Worm (Caenorhabditis elegans) whole organism, L1 larva: ENCODE results near the gene math-33.

Source experiments
- C16A3.4 ChIP-seq: fragments of 150-350 bp; optimal IDR thresholded peaks from 2 replicates; lab custom pipeline; 2014; ENCODE audit warnings: missing biosample characterization, missing genetic modification characterization
- Y116A8C.19 ChIP-seq: sonication (generic microtip); optimal IDR thresholded peaks from 2 replicates; lab custom pipeline; 2016; ENCODE audit warnings: missing compliant biosample characterization, missing genetic modification characterization, borderline replicate concordance
- aha-1 ChIP-seq: fragments of 150-350 bp; optimal IDR thresholded peaks from 2 replicates; lab custom pipeline; 2014; ENCODE audit warnings: missing biosample characterization, missing genetic modification characterization
- alr-1 ChIP-seq: fragments of 200-800 bp; sonication (Bioruptor generic); optimal IDR thresholded peaks from 2 replicates; lab custom pipeline; 2018; ENCODE audit warnings: borderline replicate concordance, mild to moderate bottlenecking, missing genetic modification characterization, missing compliant biosample characterization
- aly-2 ChIP-seq: fragments of 150-350 bp; optimal IDR thresholded peaks from 2 replicates; lab custom pipeline; 2014; ENCODE audit warnings: missing biosample characterization, missing genetic modification characterization
- ceh-63 ChIP-seq: fragments of 200-800 bp; sonication (Bioruptor generic); optimal IDR thresholded peaks from 2 replicates; lab custom pipeline; 2018; ENCODE audit warnings: mild to moderate bottlenecking, missing genetic modification characterization, missing compliant biosample characterization
- ceh-8 ChIP-seq: fragments of 200-800 bp; sonication (Bioruptor generic); optimal IDR thresholded peaks from 2 replicates; lab custom pipeline; 2018; ENCODE audit warnings: mild to moderate bottlenecking, missing genetic modification characterization, moderate library complexity, missing compliant biosample characterization
- ceh-82 ChIP-seq, 3 experiments: fragments of 150-350 bp in 1 of 3; sonication (generic microtip) in 2 of 3; optimal IDR thresholded peaks; 2 replicates each; lab custom pipeline; 2014 to 2017; ENCODE audit warnings: missing biosample characterization in 3 of 3, missing genetic modification characterization in 3 of 3
- ces-1 ChIP-seq: fragments of 150-350 bp; optimal IDR thresholded peaks from 2 replicates; lab custom pipeline; 2014; ENCODE audit warnings: missing biosample characterization, missing genetic modification reagents, missing genetic modification characterization
- dpl-1 ChIP-seq, 3 experiments: fragments of 150-350 bp in 2 of 3; sonication (generic microtip) in 1 of 3; optimal IDR thresholded peaks; 2 replicates each; lab custom pipeline; 2014 to 2017; ENCODE audit warnings: missing biosample characterization in 3 of 3, missing genetic modification characterization in 3 of 3, missing genetic modification reagents in 3 of 3
- efl-1 ChIP-seq, 4 experiments: fragments of 150-350 bp; optimal IDR thresholded peaks in 3 of 4; peaks in 1 of 4; 1 replicate in 1 of 4; 2 replicates in 3 of 4; lab custom pipeline; 2014; ENCODE audit warnings: missing biosample characterization in 2 of 4, missing genetic modification characterization in 2 of 4, missing genetic modification reagents in 2 of 4
- elt-2 ChIP-seq: sonication (generic microtip); optimal IDR thresholded peaks from 2 replicates; lab custom pipeline; 2016; ENCODE audit warnings: missing genetic modification characterization, mild to moderate bottlenecking, inconsistent platforms, missing compliant biosample characterization, missing genetic modification reagents
- elt-3 ChIP-seq, 6 experiments: fragments of 150-350 bp in 1 of 6; sonication (generic microtip); optimal IDR thresholded peaks; 2 replicates each; lab custom pipeline; 2017 to 2018; ENCODE audit warnings: missing biosample characterization in 6 of 6, missing genetic modification characterization in 6 of 6, inconsistent platforms in 1 of 6
- fkh-10 ChIP-seq: sonication (generic microtip); optimal IDR thresholded peaks from 2 replicates; lab custom pipeline; 2017; ENCODE audit warnings: missing biosample characterization, missing genetic modification reagents, missing genetic modification characterization
- fkh-4 ChIP-seq: sonication (generic microtip); optimal IDR thresholded peaks from 2 replicates; lab custom pipeline; 2016; ENCODE audit warnings: missing compliant biosample characterization, missing genetic modification characterization, borderline replicate concordance
- fkh-8 ChIP-seq: sonication (generic microtip); optimal IDR thresholded peaks from 2 replicates; lab custom pipeline; 2016; ENCODE audit warnings: mild to moderate bottlenecking, missing genetic modification characterization, missing compliant biosample characterization
- fos-1 ChIP-seq: fragments of 150-350 bp; optimal IDR thresholded peaks from 2 replicates; lab custom pipeline; 2014; ENCODE audit warnings: missing biosample characterization, missing genetic modification characterization
- grh-1 ChIP-seq: fragments of 200-800 bp; sonication (Bioruptor generic); IDR thresholded peaks from 2 replicates; pipeline ENCODE4 v1.3.6; 2022; ENCODE audit warnings: missing genetic modification reagents, missing genetic modification characterization, missing compliant biosample characterization
- hlh-17 ChIP-seq: fragments of 200-800 bp; sonication (Bioruptor generic); optimal IDR thresholded peaks from 2 replicates; lab custom pipeline; 2018; ENCODE audit warnings: missing genetic modification characterization, mild to moderate bottlenecking, missing compliant biosample characterization, moderate library complexity, borderline replicate concordance
- hlh-4 ChIP-seq: sonication (generic microtip); optimal IDR thresholded peaks from 2 replicates; lab custom pipeline; 2016; ENCODE audit warnings: mild to moderate bottlenecking, missing genetic modification characterization, missing compliant biosample characterization
- hpl-2 ChIP-seq: fragments of 150-350 bp; optimal IDR thresholded peaks from 2 replicates; lab custom pipeline; 2014; ENCODE audit warnings: missing biosample characterization, missing genetic modification reagents, missing genetic modification characterization
- irx-1 ChIP-seq: sonication (generic microtip); optimal IDR thresholded peaks from 2 replicates; lab custom pipeline; 2016; ENCODE audit warnings: missing genetic modification characterization, missing compliant biosample characterization
- isw-1 ChIP-seq: fragments of 200-800 bp; sonication (Bioruptor generic); IDR thresholded peaks from 2 replicates; pipeline ENCODE4 v1.3.6; 2022; ENCODE audit warnings: missing genetic modification characterization, missing compliant biosample characterization
- lin-15B ChIP-seq: fragments of 150-350 bp; sonication (generic microtip); optimal IDR thresholded peaks from 3 replicates; lab custom pipeline; 2014; ENCODE audit warnings: missing biosample characterization, missing genetic modification characterization
- lin-35 ChIP-seq, 2 experiments: fragments of 150-350 bp; optimal IDR thresholded peaks; 2 replicates each; lab custom pipeline; 2014; ENCODE audit warnings: missing biosample characterization in 2 of 2, missing genetic modification characterization in 2 of 2, missing genetic modification reagents in 2 of 2
- lir-3 ChIP-seq: sonication (generic microtip); optimal IDR thresholded peaks from 2 replicates; lab custom pipeline; 2016; ENCODE audit warnings: mild to moderate bottlenecking, missing genetic modification characterization, moderate library complexity, missing compliant biosample characterization; ENCODE audit not compliant: poor library complexity
- mdl-1 ChIP-seq, 2 experiments: fragments of 150-350 bp; optimal IDR thresholded peaks; 2 replicates each; lab custom pipeline; 2014 to 2017; ENCODE audit warnings: missing biosample characterization in 2 of 2, missing genetic modification characterization in 2 of 2, inconsistent platforms in 1 of 2
- mep-1 ChIP-seq: fragments of 150-350 bp; optimal IDR thresholded peaks from 2 replicates; lab custom pipeline; 2014; ENCODE audit warnings: missing biosample characterization, missing genetic modification characterization
- nhr-11 ChIP-seq: fragments of 150-350 bp; optimal IDR thresholded peaks from 2 replicates; lab custom pipeline; 2014; ENCODE audit warnings: missing biosample characterization, missing genetic modification characterization
- nhr-12 ChIP-seq: sonication (generic microtip); optimal IDR thresholded peaks from 2 replicates; lab custom pipeline; 2017; ENCODE audit warnings: missing biosample characterization, missing genetic modification characterization
- nhr-19 ChIP-seq: fragments of 200-800 bp; sonication (Bioruptor generic); conservative IDR thresholded peaks from 2 replicates; pipeline ENCODE4 v1.3.6; 2022; ENCODE audit warnings: missing genetic modification characterization, missing compliant biosample characterization
- nhr-28 ChIP-seq: fragments of 150-350 bp; optimal IDR thresholded peaks from 2 replicates; lab custom pipeline; 2014; ENCODE audit warnings: missing biosample characterization, missing genetic modification characterization
- nhr-71 ChIP-seq: sonication (generic microtip); optimal IDR thresholded peaks from 2 replicates; lab custom pipeline; 2016; ENCODE audit warnings: mild to moderate bottlenecking, missing genetic modification characterization, moderate library complexity, missing compliant biosample characterization
- nhr-76 ChIP-seq: sonication (generic microtip); optimal IDR thresholded peaks from 2 replicates; lab custom pipeline; 2017; ENCODE audit warnings: missing biosample characterization, missing genetic modification characterization
- nhr-77 ChIP-seq: fragments of 150-350 bp; optimal IDR thresholded peaks from 2 replicates; lab custom pipeline; 2014; ENCODE audit warnings: missing biosample characterization, missing genetic modification characterization
- nhr-84 ChIP-seq: sonication (generic microtip); optimal IDR thresholded peaks from 2 replicates; lab custom pipeline; 2017; ENCODE audit warnings: missing biosample characterization, missing genetic modification characterization
- nhr-90 ChIP-seq: sonication (generic microtip); optimal IDR thresholded peaks from 2 replicates; lab custom pipeline; 2016; ENCODE audit warnings: mild to moderate bottlenecking, missing genetic modification characterization, missing compliant biosample characterization; ENCODE audit not compliant: poor library complexity
- pqm-1 ChIP-seq: sonication (generic microtip); optimal IDR thresholded peaks from 3 replicates; lab custom pipeline; 2017; ENCODE audit warnings: missing biosample characterization, missing genetic modification characterization
- snu-23 ChIP-seq: sonication (generic microtip); optimal IDR thresholded peaks from 2 replicates; lab custom pipeline; 2016; ENCODE audit warnings: missing genetic modification characterization, missing compliant biosample characterization
- sox-4 ChIP-seq: sonication (generic microtip); optimal IDR thresholded peaks from 2 replicates; lab custom pipeline; 2016; ENCODE audit warnings: missing genetic modification characterization, missing compliant biosample characterization
- sptf-1 ChIP-seq: fragments of 150-350 bp; optimal IDR thresholded peaks from 2 replicates; lab custom pipeline; 2014; ENCODE audit warnings: missing biosample characterization, missing genetic modification characterization
- sup-37 ChIP-seq: fragments of 200-800 bp; sonication (Bioruptor generic); optimal IDR thresholded peaks from 2 replicates; lab custom pipeline; 2018; ENCODE audit warnings: mild to moderate bottlenecking, missing genetic modification characterization, missing compliant biosample characterization
- tbx-2 ChIP-seq: sonication (generic microtip); optimal IDR thresholded peaks from 2 replicates; lab custom pipeline; 2016; ENCODE audit warnings: missing genetic modification characterization, missing compliant biosample characterization
- tlp-1 ChIP-seq: fragments of 150-350 bp; optimal IDR thresholded peaks from 2 replicates; lab custom pipeline; 2014; ENCODE audit warnings: missing biosample characterization, missing genetic modification characterization
- unc-62 ChIP-seq: fragments of 150-350 bp; optimal IDR thresholded peaks from 2 replicates; lab custom pipeline; 2014; ENCODE audit warnings: missing biosample characterization, missing genetic modification reagents, missing genetic modification characterization
- unc-86 ChIP-seq: sonication (generic microtip); optimal IDR thresholded peaks from 2 replicates; lab custom pipeline; 2016; ENCODE audit warnings: missing genetic modification characterization, missing compliant biosample characterization
- unc-98 ChIP-seq: fragments of 200-800 bp; sonication (Bioruptor generic); IDR thresholded peaks from 2 replicates; pipeline ENCODE4 v1.3.6; 2022; ENCODE audit warnings: missing genetic modification characterization, missing compliant biosample characterization
- zag-1 ChIP-seq: fragments of 150-350 bp; optimal IDR thresholded peaks from 2 replicates; lab custom pipeline; 2014; ENCODE audit warnings: missing biosample characterization, missing genetic modification characterization
- zip-4 ChIP-seq: fragments of 200-800 bp; sonication (Bioruptor generic); optimal IDR thresholded peaks from 2 replicates; lab custom pipeline; 2018; ENCODE audit warnings: mild to moderate bottlenecking, missing genetic modification characterization, moderate library complexity, missing compliant biosample characterization
- ztf-4 ChIP-seq: fragments of 150-350 bp; optimal IDR thresholded peaks from 2 replicates; lab custom pipeline; 2014; ENCODE audit warnings: missing biosample characterization, missing genetic modification characterization

Gene math-33

ce11 chrV:11134296-11134695, 20.6 kb downstream of the math-33 start, which contains the start of gene glb-3:
Gene glb-3, plus strand, starts transcription at chrV:11134596.
- TF ChIP-seq nhr-12 (tag; lab: Kevin White, UChicago) = no peak
- no peak for TF ChIP-seq tlp-1 (tag; lab: Kevin White, UChicago)
- TF ChIP-seq ceh-8 = no peak

- TF ChIP-seq nhr-28 (tag; lab: Kevin White, UChicago) = no peak
- TF ChIP-seq ceh-82 (tag; optimal IDR thresholded peaks at IDR 0.05; lab: Kevin White, UChicago) = no peak
- no peak for TF ChIP-seq unc-62
- no peak for TF ChIP-seq nhr-12 (tag; lab: Kevin White, UChicago)
- TF ChIP-seq snu-23 (GFP tag; lab: Kevin White, UChicago) = peak; percentile 13
- peak in 1 of 2 experiments; percentile 15 for TF ChIP-seq mdl-1 (tag; optimal IDR thresholded peaks at IDR 0.05; lab: Kevin White, UChicago)
- TF ChIP-seq unc-86 (tag; lab: Kevin White, UChicago) = no peak
- no peak for TF ChIP-seq nhr-19 (GFP tag; lab: Robert Waterston, UW)
- TF ChIP-seq ces-1 = no peak
- no peak for TF ChIP-seq Y116A8C.19 (tag; lab: Kevin White, UChicago)
- peak; percentile 32 for TF ChIP-seq tbx-2
- no peak for TF ChIP-seq hlh-17 (GFP tag; lab: Kevin White, UChicago)
- no peak for TF ChIP-seq lir-3 (tag; lab: Kevin White, UChicago)
- no peak for TF ChIP-seq tlp-1 (tag; lab: Kevin White, UChicago)
- TF ChIP-seq pqm-1 (tag; lab: Kevin White, UChicago) = no peak
- no peak for TF ChIP-seq aha-1 (tag; lab: Kevin White, UChicago)
- no peak for TF ChIP-seq nhr-84
- TF ChIP-seq fkh-10 = no peak
- TF ChIP-seq efl-1 (optimal IDR thresholded peaks at IDR 0.05; lab: Kevin White, UChicago) = peak in 1 of 2 experiments; percentile 25
- no peak for TF ChIP-seq efl-1 (GFP tag; optimal IDR thresholded peaks at IDR 0.05 in 1 of 2; lab: Kevin White, UChicago)
- TF ChIP-seq fkh-4 (tag; lab: Kevin White, UChicago) = no peak
- TF ChIP-seq elt-2 (tag; lab: Kevin White, UChicago) = no peak
- no peak for TF ChIP-seq sup-37
- TF ChIP-seq nhr-11 (tag; lab: Kevin White, UChicago) = no peak
- no peak for TF ChIP-seq lin-15B (tag; lab: Kevin White, UChicago)
- TF ChIP-seq grh-1 (GFP tag; lab: Robert Waterston, UW) = no peak
- no peak for TF ChIP-seq ceh-8
- no peak for TF ChIP-seq ceh-63 (GFP tag; lab: Kevin White, UChicago)
- no peak for TF ChIP-seq elt-3 (tag; optimal IDR thresholded peaks at IDR 0.05; lab: Kevin White, UChicago)
- no peak for TF ChIP-seq alr-1 (tag; lab: Kevin White, UChicago)
- TF ChIP-seq zip-4 (GFP tag; lab: Kevin White, UChicago) = no peak
- no peak for TF ChIP-seq hpl-2 (GFP tag; lab: Kevin White, UChicago)
- TF ChIP-seq nhr-76 (tag; lab: Kevin White, UChicago) = no peak
- TF ChIP-seq C16A3.4 (tag; lab: Kevin White, UChicago) = no peak
- TF ChIP-seq dpl-1 (GFP tag; optimal IDR thresholded peaks at IDR 0.05; lab: Kevin White, UChicago) = no peak
- TF ChIP-seq fkh-8 = peak; percentile 6
- no peak for TF ChIP-seq sox-4
- no peak for TF ChIP-seq irx-1 (tag; lab: Kevin White, UChicago)
- peak; percentile 25 for TF ChIP-seq mep-1 (tag; lab: Kevin White, UChicago)
- no peak for TF ChIP-seq hlh-4 (tag; lab: Kevin White, UChicago)
- no peak for TF ChIP-seq sptf-1 (tag; lab: Kevin White, UChicago)
- no peak for TF ChIP-seq isw-1
- peak; percentile 48 for TF ChIP-seq nhr-71 (tag; lab: Kevin White, UChicago)
- TF ChIP-seq zag-1 (tag; lab: Kevin White, UChicago) = no peak
- TF ChIP-seq fos-1 = no peak
- peak in 1 of 2 experiments; percentile 6 for TF ChIP-seq lin-35 (GFP tag; optimal IDR thresholded peaks at IDR 0.05; lab: Kevin White, UChicago)
- TF ChIP-seq nhr-77 (tag; lab: Kevin White, UChicago) = no peak
- TF ChIP-seq nhr-90 (tag; lab: Kevin White, UChicago) = no peak
- TF ChIP-seq unc-98 (GFP tag; lab: Robert Waterston, UW) = no peak
- TF ChIP-seq aly-2 (tag; lab: Kevin White, UChicago) = no peak
- TF ChIP-seq ztf-4 (tag; lab: Kevin White, UChicago) = no peak
Observed at ce11 chrV:11140326-11140725, 26.6 kb downstream of the math-33 start.
